Worm (Caenorhabditis elegans) whole organism, L3 larva: ENCODE results near the gene K10D11.5.

Experiments used
- aly-2 ChIP-seq: fragments of 150-350 bp; optimal IDR thresholded peaks from 2 replicates; lab custom pipeline; 2014; ENCODE audit warnings: missing biosample characterization, missing genetic modification characterization
- ceh-28 ChIP-seq: fragments of 150-350 bp; optimal IDR thresholded peaks from 2 replicates; lab custom pipeline; 2014; ENCODE audit warnings: missing biosample characterization, missing genetic modification reagents, missing genetic modification characterization
- jun-1 ChIP-seq: fragments of 150-350 bp; optimal IDR thresholded peaks from 2 replicates; lab custom pipeline; 2014; ENCODE audit warnings: missing biosample characterization, missing genetic modification reagents, missing genetic modification characterization
- tbx-2 ChIP-seq: sonication (generic microtip); optimal IDR thresholded peaks from 2 replicates; lab custom pipeline; 2016; ENCODE audit warnings: mild to moderate bottlenecking, missing genetic modification characterization, missing compliant biosample characterization

- TF ChIP-seq ceh-28 (tag; lab: Kevin White, UChicago) = no peak
- TF ChIP-seq jun-1 (tag; lab: Kevin White, UChicago) = no peak
- no peak for TF ChIP-seq tbx-2 (tag; lab: Kevin White, UChicago)
- no peak for TF ChIP-seq aly-2 (tag; lab: Kevin White, UChicago)
Measured at ce11 chrIV:13032153-13032552, 40.5 kb upstream of the K10D11.5 start.
